Fruit fly (Drosophila melanogaster) whole organism, pupa: ENCODE data around the gene if.

ENCODE experiments used
- CG13204 ChIP-seq: fragments of 200-800 bp; sonication (Bioruptor generic); optimal IDR thresholded peaks from 2 replicates; lab custom pipeline; 2018; ENCODE audit warnings: missing biosample characterization, mild to moderate bottlenecking, missing genetic modification characterization, moderate library complexity
- CG14655 ChIP-seq: fragments of 200-800 bp; sonication (Bioruptor generic); optimal IDR thresholded peaks from 3 replicates; lab custom pipeline; 2017; ENCODE audit warnings: mild to moderate bottlenecking, missing biosample characterization, missing genetic modification reagents, missing genetic modification characterization
- EcR ChIP-seq: fragments of 200-800 bp; sonication (Bioruptor generic); optimal IDR thresholded peaks from 3 replicates; lab custom pipeline; 2019; ENCODE audit warnings: missing biosample characterization, missing genetic modification characterization, mild to moderate bottlenecking, moderate library complexity, missing genetic modification reagents
- Ets98B ChIP-seq: fragments of 200-800 bp; sonication (Bioruptor generic); IDR thresholded peaks from 2 replicates; pipeline ENCODE4 v1.3.6; 2022; ENCODE audit warnings: missing biosample characterization, missing genetic modification characterization
- Pif1B ChIP-seq: fragments of 200-800 bp; sonication (Bioruptor generic); optimal IDR thresholded peaks from 3 replicates; lab custom pipeline; 2016; ENCODE audit warnings: missing biosample characterization, missing genetic modification characterization
- gl ChIP-seq: fragments of 200-800 bp; sonication (Bioruptor generic); optimal IDR thresholded peaks from 2 replicates; lab custom pipeline; 2018; ENCODE audit warnings: missing biosample characterization, mild to moderate bottlenecking, missing genetic modification characterization

DNA sequence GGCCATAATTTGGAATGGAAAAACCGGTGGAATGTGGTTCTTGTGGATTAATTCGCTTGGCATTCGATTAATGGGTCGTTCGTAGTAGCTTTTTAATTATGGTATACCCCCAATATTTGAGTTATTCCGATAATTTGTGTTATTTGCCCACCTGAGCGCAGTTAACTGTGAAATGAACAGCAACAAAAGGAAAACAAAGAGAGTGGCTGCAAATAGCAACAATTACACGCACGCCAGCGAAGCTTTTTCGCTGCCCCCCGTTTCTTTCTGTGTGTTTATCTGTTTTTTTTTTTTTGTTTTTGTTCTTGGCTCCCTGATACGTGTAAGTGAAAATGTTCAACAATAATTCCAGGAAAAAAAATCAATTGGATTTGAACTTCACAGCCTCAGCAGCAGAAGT is 16.7 kb upstream of the if start:
- TF ChIP-seq CG13204 (GFP tag; lab: Kevin White, UChicago) (no peak), CG14655 (GFP tag; lab: Kevin White, UChicago) (no peak), EcR (no peak), Ets98B (GFP tag; lab: Robert Waterston, UW) (no peak), gl (no peak), Pif1B (GFP tag; lab: Kevin White, UChicago) (no peak)
